Fruit fly (Drosophila melanogaster) whole organism, embryonic: ENCODE results near the gene erm.

Source experiments
- CG11398 ChIP-seq: fragments of 200-800 bp; sonication (Bioruptor generic); optimal IDR thresholded peaks from 2 replicates; lab custom pipeline; 2016; ENCODE audit warnings: missing biosample characterization, missing genetic modification characterization
- CG12769 ChIP-seq: fragments of 200-800 bp; sonication (Bioruptor generic); optimal IDR thresholded peaks from 2 replicates; lab custom pipeline; 2019; ENCODE audit warnings: missing biosample characterization, mild to moderate bottlenecking, missing genetic modification characterization, moderate library complexity
- CG5245 ChIP-seq: fragments of 200-800 bp; sonication (Bioruptor generic); optimal IDR thresholded peaks from 3 replicates; lab custom pipeline; 2016; ENCODE audit warnings: missing biosample characterization, missing genetic modification characterization
- CG6689 ChIP-seq: fragments of 200-800 bp; sonication (Bioruptor generic); IDR thresholded peaks from 2 replicates; pipeline ENCODE4 v1.3.6; 2022; ENCODE audit warnings: missing biosample characterization, missing genetic modification characterization
- Gug ChIP-seq: fragments of 200-800 bp; sonication (Bioruptor generic); IDR thresholded peaks from 4 replicates; pipeline ENCODE4 v1.3.6; 2022; ENCODE audit warnings: missing biosample characterization, missing genetic modification characterization
- Meics ChIP-seq: fragments of 200-800 bp; sonication (Bioruptor generic); optimal IDR thresholded peaks from 2 replicates; lab custom pipeline; 2017; ENCODE audit warnings: missing biosample characterization, mild to moderate bottlenecking, missing genetic modification characterization
- NC2β ChIP-seq: fragments of 200-800 bp; sonication (Bioruptor generic); optimal IDR thresholded peaks from 2 replicates; lab custom pipeline; 2016; ENCODE audit warnings: missing biosample characterization, missing genetic modification characterization
- fu2 ChIP-seq: fragments of 200-800 bp; sonication (Bioruptor generic); optimal IDR thresholded peaks from 2 replicates; lab custom pipeline; 2016; ENCODE audit warnings: missing biosample characterization, missing genetic modification characterization
- ind ChIP-seq: fragments of 200-800 bp; sonication (Bioruptor generic); optimal IDR thresholded peaks from 3 replicates; lab custom pipeline; 2016; ENCODE audit warnings: missing biosample characterization, missing genetic modification characterization
- klu ChIP-seq: fragments of 200-800 bp; sonication (Bioruptor generic); IDR thresholded peaks from 2 replicates; pipeline ENCODE4 v1.3.6; 2022; ENCODE audit warnings: missing biosample characterization, missing genetic modification characterization

DNA sequence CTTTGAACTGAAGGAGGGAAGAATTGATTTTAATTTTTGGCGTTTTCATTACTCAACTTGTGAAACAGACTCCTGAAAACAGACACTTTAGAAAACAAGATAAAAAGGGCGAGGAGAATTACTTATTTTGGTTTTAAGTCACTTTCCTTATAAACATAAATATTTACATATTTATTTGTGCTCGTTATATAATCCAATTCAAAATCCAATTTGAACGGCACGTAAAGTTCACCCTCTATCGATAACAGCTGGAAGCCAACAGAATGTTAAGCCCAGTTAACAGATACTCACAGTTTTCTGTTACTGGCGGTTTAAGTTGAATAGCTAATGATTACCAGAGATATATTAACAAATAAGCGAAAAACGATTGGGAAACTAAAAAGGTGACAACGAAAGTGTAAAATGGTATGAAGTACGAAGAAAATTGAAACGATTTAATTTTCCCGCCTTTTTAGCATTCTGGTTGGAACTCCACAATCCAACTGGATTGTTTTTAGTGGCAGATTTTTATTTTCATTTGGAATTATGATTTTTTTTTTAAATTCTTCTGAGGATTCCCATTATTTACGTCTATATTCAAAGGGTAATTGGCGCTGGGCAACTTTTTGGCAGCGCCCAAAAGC, 9.1 kb upstream of the erm start:
- no peak for TF ChIP-seq Gug (GFP tag; lab: Robert Waterston, UW)
- no peak for TF ChIP-seq ind (GFP tag; lab: Kevin White, UChicago)
- no peak for TF ChIP-seq NC2β
- no peak for TF ChIP-seq fu2
- TF ChIP-seq Meics (GFP tag; lab: Kevin White, UChicago): no peak
- no peak for TF ChIP-seq CG12769 (tag; lab: Kevin White, UChicago)
- no peak for TF ChIP-seq CG5245 (GFP tag; lab: Kevin White, UChicago)
- TF ChIP-seq CG11398 (GFP tag; lab: Kevin White, UChicago): no peak
- no peak for TF ChIP-seq CG6689 (GFP tag; lab: Robert Waterston, UW)
- no peak for TF ChIP-seq klu (GFP tag; lab: Robert Waterston, UW)
